Worm (Caenorhabditis elegans): ENCODE results near the gene ins-8.

The ins-8 gene

DNA sequence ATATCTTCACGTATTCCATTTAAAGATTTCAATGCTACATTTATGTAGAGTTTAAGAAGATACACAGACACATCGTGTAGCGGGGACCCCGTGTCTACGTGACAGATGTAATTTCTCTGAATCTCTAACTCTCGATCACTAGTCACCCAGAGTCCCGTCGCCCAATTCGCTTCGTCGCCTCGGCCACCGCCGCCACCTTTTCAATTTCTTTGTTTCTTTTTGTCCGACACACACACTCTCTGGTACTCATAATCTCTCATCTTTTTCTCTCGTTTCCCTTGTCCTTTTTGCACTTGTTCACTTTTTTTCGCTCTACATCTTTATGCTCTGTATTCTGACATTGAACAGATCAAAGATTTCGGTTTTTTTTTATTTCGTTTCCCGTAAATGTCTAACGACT is 37.7 kb upstream of the ins-8 start (continued):
- TF ChIP-seq mdl-1 (tag; optimal IDR thresholded peaks at IDR 0.05) (peak; percentile 27 to 84), madf-9 (GFP tag; conservative IDR thresholded peaks at IDR 0.05) (peak; percentile 37), unc-62 (GFP tag; optimal IDR thresholded peaks at IDR 0.05 in 1 of 2) (peak in 1 of 2 experiments; percentile 97), unc-62 (tag; optimal IDR thresholded peaks at IDR 0.05) (no peak), arid-1 (GFP tag; conservative IDR thresholded peaks at IDR 0.05) (0 out of 2 replicates have a peak, but pooled peaks have one; percentile 12), jun-1 (tag; optimal IDR thresholded peaks at IDR 0.05) (peak; percentile 18), unc-130 (GFP tag; optimal IDR thresholded peaks at IDR 0.05) (no peak), dve-1 (tag; optimal IDR thresholded peaks at IDR 0.05; ENCODE audit: insufficient read depth) (peak; percentile 87), ztf-7 (tag; optimal IDR thresholded peaks at IDR 0.05) (peak; percentile 15), nhr-25 (tag; optimal IDR thresholded peaks at IDR 0.05; ENCODE audit: borderline replicate concordance, insufficient read depth) (peak; percentile 65), dpl-1 (GFP tag; optimal IDR thresholded peaks at IDR 0.05) (peak; percentile 38), mdt-29 (GFP tag; IDR thresholded peaks at IDR 0.05) (no peak), zip-11 (GFP tag; IDR thresholded peaks at IDR 0.05) (no peak)

ce11 chrIV:9717844-9718243 is 37.1 kb upstream of the ins-8 start:
- no peak for TF ChIP-seq ama-1 (optimal IDR thresholded peaks at IDR 0.05)
- TF ChIP-seq ztf-7 (tag; optimal IDR thresholded peaks at IDR 0.05) = peak; percentile 95
- TF ChIP-seq unc-62 (GFP tag; optimal IDR thresholded peaks at IDR 0.05 in 1 of 2) = peak in 1 of 2 experiments; percentile 16
- TF ChIP-seq unc-62 (tag; optimal IDR thresholded peaks at IDR 0.05) = no peak
- TF ChIP-seq lin-15B (tag; optimal IDR thresholded peaks at IDR 0.05) = no peak
- peak; percentile 86 for TF ChIP-seq aha-1 (tag)

DNA sequence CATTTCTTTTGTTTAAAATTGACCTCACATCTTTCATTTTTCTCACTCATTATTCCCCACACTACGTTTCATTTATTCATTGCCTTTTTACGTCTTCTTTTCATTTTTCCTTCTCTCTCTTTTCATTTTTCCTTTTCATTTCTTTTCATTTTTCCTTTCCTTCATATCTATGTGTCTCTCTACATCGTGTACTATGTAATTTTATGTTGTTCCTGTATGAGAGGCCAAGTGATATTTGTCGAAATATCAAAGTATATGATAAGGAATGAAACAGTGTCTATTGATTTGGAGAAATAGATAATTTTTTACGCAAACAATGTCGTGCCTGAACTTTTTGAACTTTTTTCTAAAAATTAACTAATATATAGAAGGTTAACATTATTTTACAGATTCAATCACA is 35.7 kb upstream of the ins-8 start:
- TF ChIP-seq Y48G9A.11 (GFP tag; IDR thresholded peaks at IDR 0.05) (no peak), dmd-6 (GFP tag; IDR thresholded peaks at IDR 0.05) (peak; percentile 80), lsy-2 (tag; optimal IDR thresholded peaks at IDR 0.05) (peak in 1 of 2 experiments; percentile 53), daf-16 (GFP tag; optimal IDR thresholded peaks at IDR 0.05) (no peak), daf-16 (tag; optimal IDR thresholded peaks at IDR 0.05) (peak; percentile 52), nhr-28 (tag; optimal IDR thresholded peaks at IDR 0.05) (peak; percentile 90), set-16 (GFP tag; IDR thresholded peaks at IDR 0.05) (no peak), saeg-2 (GFP tag; IDR thresholded peaks at IDR 0.05) (no peak), dve-1 (tag; optimal IDR thresholded peaks at IDR 0.05; ENCODE audit: insufficient read depth) (peak; percentile 84), ama-1 (optimal IDR thresholded peaks at IDR 0.05) (no peak), vab-7 (GFP tag; IDR thresholded peaks at IDR 0.05) (no peak), T20F7.1 (GFP tag; optimal IDR thresholded peaks at IDR 0.05) (peak; percentile 37), mep-1 (tag; optimal IDR thresholded peaks at IDR 0.05) (no peak), pqm-1 (tag; optimal IDR thresholded peaks at IDR 0.05) (peak; percentile 81), nhr-10 (tag; optimal IDR thresholded peaks at IDR 0.05) (peak; percentile 40), mxl-2 (GFP tag; conservative IDR thresholded peaks at IDR 0.05) (no peak), unc-62 (GFP tag; optimal IDR thresholded peaks at IDR 0.05 in 1 of 2) (no peak), unc-62 (tag; optimal IDR thresholded peaks at IDR 0.05) (no peak), hlh-30 (tag; optimal IDR thresholded peaks at IDR 0.05; ENCODE audit: insufficient read depth) (peak; percentile 27), nhr-6 (tag; optimal IDR thresholded peaks at IDR 0.05) (peak; percentile 63), nhr-77 (tag; optimal IDR thresholded peaks at IDR 0.05) (peak; percentile 74), ztf-7 (tag; optimal IDR thresholded peaks at IDR 0.05) (peak; percentile 72)

DNA sequence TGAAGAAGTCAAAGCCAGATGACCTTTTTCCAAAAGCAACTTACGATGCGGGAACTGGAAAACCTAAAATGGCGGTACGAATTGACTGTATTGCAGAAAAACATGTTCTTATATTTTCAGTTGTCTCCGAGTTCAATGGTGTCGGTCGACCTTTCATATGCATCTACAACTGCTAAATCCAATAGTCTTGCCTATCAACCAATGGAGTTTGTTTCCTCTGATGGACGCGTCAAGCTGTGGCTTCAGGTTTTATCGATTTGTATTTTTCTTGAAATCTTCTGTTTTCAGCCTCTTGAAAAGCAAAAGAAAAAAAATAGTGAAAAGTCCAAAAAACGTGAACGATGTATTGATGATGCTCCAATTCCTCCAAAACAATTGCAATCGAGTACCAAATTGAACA is 33.5 kb upstream of the ins-8 start:
- TF ChIP-seq unc-62 (GFP tag; optimal IDR thresholded peaks at IDR 0.05 in 1 of 2) (peak in 1 of 2 experiments; percentile 94), unc-62 (tag; optimal IDR thresholded peaks at IDR 0.05) (no peak), zip-2 (tag; optimal IDR thresholded peaks at IDR 0.05) (no peak)

ce11 chrIV:9712782-9713181 is 32.0 kb upstream of the ins-8 start, which contains the start of gene K01H12.4:
TSS of gene K01H12.4 (plus strand) at chrIV:9713082.
- TF ChIP-seq lim-7 (GFP tag; IDR thresholded peaks at IDR 0.05) (no peak), aha-1 (tag) (peak; percentile 28)
